Worm (Caenorhabditis elegans) whole organism, young adult: Measurements from ENCODE around the gene bus-4.

Source experiments
- Y53G8AR.9 ChIP-seq: fragments of 200-800 bp; sonication (Bioruptor generic); conservative IDR thresholded peaks from 2 replicates; pipeline ENCODE4 v1.3.6; 2022; ENCODE audit warnings: missing genetic modification reagents, missing genetic modification characterization, missing compliant biosample characterization
- pha-4 ChIP-seq: fragments of 150-350 bp; sonication (generic microtip); optimal IDR thresholded peaks from 2 replicates; lab custom pipeline; 2014; ENCODE audit warnings: missing biosample characterization, missing genetic modification reagents, missing genetic modification characterization

DNA sequence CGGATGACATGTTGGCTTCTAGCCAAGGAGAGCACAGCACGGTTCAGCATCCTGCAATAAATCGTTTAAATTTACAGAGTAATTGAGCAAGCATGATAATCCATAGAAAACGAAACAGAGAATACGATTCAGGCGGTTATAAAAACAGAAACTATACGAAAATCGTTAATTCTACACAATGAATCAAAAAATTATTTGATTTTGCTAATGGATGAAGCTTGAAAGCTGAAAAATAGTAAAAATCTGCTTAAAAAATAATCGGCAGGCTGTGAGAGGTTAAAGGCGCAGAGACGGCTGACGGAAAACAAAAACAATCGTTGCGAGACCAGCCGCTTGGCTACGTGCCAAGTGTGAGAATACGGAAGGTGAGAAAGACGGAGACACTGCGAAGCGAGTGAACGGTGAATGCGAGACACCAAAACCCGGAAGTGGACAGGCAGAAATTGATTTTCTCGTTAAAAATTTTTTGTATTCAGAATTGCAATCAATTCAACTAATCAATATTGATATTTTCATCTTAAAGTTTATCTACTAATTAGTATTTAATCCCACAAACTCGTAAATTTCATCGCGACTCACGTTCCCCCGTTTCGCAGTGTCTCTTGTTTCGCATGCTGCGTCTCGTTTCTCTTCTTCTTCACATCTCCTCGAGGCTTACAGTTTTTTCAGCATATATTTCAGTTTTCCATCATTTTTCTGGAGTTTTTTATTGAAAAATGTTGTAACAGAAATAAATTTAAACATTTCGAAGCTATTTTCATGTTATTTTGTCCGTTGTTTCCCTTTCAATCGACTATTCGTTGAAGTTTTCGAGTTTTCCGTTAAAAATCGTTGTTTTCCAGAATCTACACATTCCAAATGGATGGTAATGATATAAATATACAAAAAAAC lies 27.7 kb upstream of the bus-4 start, which contains the start of the genes F29B9.11 and jmjd-1.2:
- TF ChIP-seq pha-4 (tag; lab: Kevin White, UChicago) = no peak
- TF ChIP-seq Y53G8AR.9 (GFP tag; lab: Robert Waterston, UW) = peak; percentile 89
